Worm (Caenorhabditis elegans): ENCODE data around the gene F11C1.4.
A peak's percentile ranks its signal among the peaks of the same experiment; 100 is the strongest.

Gene F11C1.4

ce11 chrX:13008895-13009294 is 32.0 kb downstream of the F11C1.4 start (continued):
- TF ChIP-seq lir-3 (tag; optimal IDR thresholded peaks at IDR 0.05; ENCODE audit: poor library complexity) (no peak), aha-1 (tag; optimal IDR thresholded peaks at IDR 0.05) (no peak), elt-3 (tag; optimal IDR thresholded peaks at IDR 0.05) (peak in 3 of 6 experiments; percentile 10 to 62 (median 14)), hpl-2 (GFP tag; optimal IDR thresholded peaks at IDR 0.05) (no peak), tlp-1 (tag; optimal IDR thresholded peaks at IDR 0.05) (no peak), lin-13 (GFP tag; optimal IDR thresholded peaks at IDR 0.05) (no peak), ceh-82 (tag; optimal IDR thresholded peaks at IDR 0.05) (no peak), nhr-28 (tag; optimal IDR thresholded peaks at IDR 0.05) (no peak), efl-3 (GFP tag; optimal IDR thresholded peaks at IDR 0.05) (no peak), blmp-1 (tag; optimal IDR thresholded peaks at IDR 0.05) (peak; percentile 98), nhr-20 (tag; optimal IDR thresholded peaks at IDR 0.05) (peak; percentile 46), nhr-47 (tag; optimal IDR thresholded peaks at IDR 0.05) (no peak), mab-9 (GFP tag; IDR thresholded peaks at IDR 0.05) (no peak), egl-13 (tag; optimal IDR thresholded peaks at IDR 0.05) (no peak)

- TF ChIP-seq ces-1 (GFP tag; optimal IDR thresholded peaks at IDR 0.05), result no peak
- TF ChIP-seq efl-1 (optimal IDR thresholded peaks at IDR 0.05), result no peak
- TF ChIP-seq efl-1 (GFP tag; optimal IDR thresholded peaks at IDR 0.05 in 1 of 2), result peak in 1 of 2 experiments; percentile 82
- no peak for TF ChIP-seq ceh-8 (GFP tag; optimal IDR thresholded peaks at IDR 0.05)
- TF ChIP-seq ztf-4 (tag; optimal IDR thresholded peaks at IDR 0.05), result no peak
- TF ChIP-seq hlh-4 (tag; optimal IDR thresholded peaks at IDR 0.05), result no peak
- no peak for TF ChIP-seq unc-86 (tag; optimal IDR thresholded peaks at IDR 0.05)
- no peak for TF ChIP-seq dsc-1 (tag; optimal IDR thresholded peaks at IDR 0.05)
- no peak for TF ChIP-seq lin-39 (tag; optimal IDR thresholded peaks at IDR 0.05)
- TF ChIP-seq snu-23 (GFP tag; optimal IDR thresholded peaks at IDR 0.05), result peak; percentile 51
- no peak for TF ChIP-seq snpc-4 (tag; optimal IDR thresholded peaks at IDR 0.05)
- no peak for TF ChIP-seq lin-15B (tag; optimal IDR thresholded peaks at IDR 0.05)
- no peak for TF ChIP-seq aha-1 (tag; optimal IDR thresholded peaks at IDR 0.05)
- TF ChIP-seq nhr-77 (tag; optimal IDR thresholded peaks at IDR 0.05), result no peak
- no peak for TF ChIP-seq fkh-4 (tag; optimal IDR thresholded peaks at IDR 0.05; ENCODE audit: borderline replicate concordance)
- no peak for TF ChIP-seq irx-1 (tag; optimal IDR thresholded peaks at IDR 0.05)
- TF ChIP-seq unc-98 (GFP tag; IDR thresholded peaks at IDR 0.05), result no peak
- no peak for TF ChIP-seq rnt-1 (tag; optimal IDR thresholded peaks at IDR 0.05)
- peak; percentile 51 for TF ChIP-seq nhr-90 (tag; optimal IDR thresholded peaks at IDR 0.05; ENCODE audit: poor library complexity)
- no peak for TF ChIP-seq hpl-2 (GFP tag; optimal IDR thresholded peaks at IDR 0.05)
- TF ChIP-seq ceh-90 (tag; optimal IDR thresholded peaks at IDR 0.05), result no peak
- peak; percentile 70 for TF ChIP-seq mep-1 (tag; optimal IDR thresholded peaks at IDR 0.05)
- TF ChIP-seq tbx-2 (tag; optimal IDR thresholded peaks at IDR 0.05), result no peak
- no peak for TF ChIP-seq sup-37 (GFP tag; optimal IDR thresholded peaks at IDR 0.05)
- TF ChIP-seq ceh-88 (GFP tag; IDR thresholded peaks at IDR 0.05), result no peak
- no peak for TF ChIP-seq ama-1 (optimal IDR thresholded peaks at IDR 0.05)
- peak; percentile 78 for TF ChIP-seq lin-14 (GFP tag; optimal IDR thresholded peaks at IDR 0.05)
- peak; percentile 64 for TF ChIP-seq nhr-20 (tag; optimal IDR thresholded peaks at IDR 0.05)
- no peak for TF ChIP-seq mab-9 (GFP tag; IDR thresholded peaks at IDR 0.05)
- TF ChIP-seq dpl-1 (GFP tag; optimal IDR thresholded peaks at IDR 0.05), result no peak
- no peak for TF ChIP-seq tlp-1 (tag; optimal IDR thresholded peaks at IDR 0.05)
- no peak for TF ChIP-seq zag-1 (tag; optimal IDR thresholded peaks at IDR 0.05)
- no peak for TF ChIP-seq pax-3 (tag; optimal IDR thresholded peaks at IDR 0.05)
- no peak for TF ChIP-seq sox-4 (tag; optimal IDR thresholded peaks at IDR 0.05)
- TF ChIP-seq nhr-237 (tag; optimal IDR thresholded peaks at IDR 0.05), result no peak
- TF ChIP-seq fkh-8 (tag; optimal IDR thresholded peaks at IDR 0.05), result no peak
- TF ChIP-seq nhr-12 (tag; optimal IDR thresholded peaks at IDR 0.05), result no peak
- no peak for TF ChIP-seq nhr-28 (tag; optimal IDR thresholded peaks at IDR 0.05)
- TF ChIP-seq nhr-47 (tag; optimal IDR thresholded peaks at IDR 0.05), result no peak
- peak; percentile 98 for TF ChIP-seq blmp-1 (tag; optimal IDR thresholded peaks at IDR 0.05)
- TF ChIP-seq pqm-1 (tag; optimal IDR thresholded peaks at IDR 0.05), result no peak
- TF ChIP-seq elt-3 (tag; optimal IDR thresholded peaks at IDR 0.05), result peak in 4 of 6 experiments; percentile 22 to 50 (median 40)
- no peak for TF ChIP-seq elt-2 (tag; optimal IDR thresholded peaks at IDR 0.05)
- no peak for TF ChIP-seq sptf-1 (tag; optimal IDR thresholded peaks at IDR 0.05)
- TF ChIP-seq ceh-82 (tag; optimal IDR thresholded peaks at IDR 0.05), result no peak
- peak; percentile 16; the same call in 1 of the 2 replicates for TF ChIP-seq nhr-19 (GFP tag; conservative IDR thresholded peaks at IDR 0.05)
- no peak for TF ChIP-seq nhr-84 (tag; optimal IDR thresholded peaks at IDR 0.05)
Observed at ce11 chrX:13009645-13010044, 32.8 kb downstream of the F11C1.4 start.
